Fruit fly (Drosophila melanogaster) Kc167 (cell line): ENCODE data around the gene Rad9.

Experiments
- Myc ChIP-seq: fragments of >200 bp; optimal IDR thresholded peaks from 2 replicates; lab custom pipeline; 2017; ENCODE audit warnings: missing external identifiers
- Sin3A ChIP-seq: fragments of >200 bp; optimal IDR thresholded peaks from 2 replicates; lab custom pipeline; 2018; ENCODE audit warnings: missing external identifiers
- h ChIP-seq: fragments of >200 bp; optimal IDR thresholded peaks from 3 replicates; lab custom pipeline; 2018; ENCODE audit warnings: missing external identifiers
- insv ChIP-seq: fragments of >200 bp; optimal IDR thresholded peaks from 3 replicates; lab custom pipeline; 2018; ENCODE audit warnings: missing external identifiers
- psq ChIP-seq: fragments of >200 bp; optimal IDR thresholded peaks from 2 replicates; lab custom pipeline; 2017; ENCODE audit warnings: missing external identifiers
- ttk ChIP-seq: sonication (Bioruptor generic); optimal IDR thresholded peaks from 2 replicates; lab custom pipeline; 2017; ENCODE audit warnings: missing external identifiers

DNA sequence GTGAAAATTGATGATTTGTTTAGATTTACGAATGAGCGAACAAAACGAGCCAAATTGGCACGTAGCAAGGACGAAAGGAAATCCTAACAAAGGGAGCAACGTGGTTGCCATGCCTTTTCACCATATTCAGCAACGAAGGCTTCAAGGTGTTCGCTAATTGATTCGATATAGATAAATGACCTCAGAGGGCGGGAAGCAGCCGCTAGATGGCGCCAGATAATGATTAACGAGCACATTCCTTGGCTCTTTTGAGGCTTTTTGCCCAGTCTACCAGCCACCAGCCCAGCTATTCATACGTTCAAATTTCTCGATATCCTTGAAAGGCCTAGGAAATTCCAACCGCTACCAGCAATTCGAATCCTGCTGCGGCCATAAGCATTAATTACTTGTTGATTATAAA lies 44.1 kb upstream of the Rad9 start:
- TF ChIP-seq insv (lab: Kevin White, UChicago) (no peak), h (no peak), ttk (lab: Kevin White, UChicago) (no peak), psq (lab: Kevin White, UChicago) (no peak), Sin3A (lab: Kevin White, UChicago) (no peak), Myc (lab: Kevin White, UChicago) (no peak)
